Worm (Caenorhabditis elegans) whole organism, dauer: Measurements from ENCODE around the gene srh-56.

Source experiments
- unc-62 ChIP-seq: sonication (generic microtip); optimal IDR thresholded peaks from 2 replicates; lab custom pipeline; 2017; ENCODE audit warnings: missing biosample characterization, missing genetic modification reagents, missing genetic modification characterization

Gene srh-56

DNA sequence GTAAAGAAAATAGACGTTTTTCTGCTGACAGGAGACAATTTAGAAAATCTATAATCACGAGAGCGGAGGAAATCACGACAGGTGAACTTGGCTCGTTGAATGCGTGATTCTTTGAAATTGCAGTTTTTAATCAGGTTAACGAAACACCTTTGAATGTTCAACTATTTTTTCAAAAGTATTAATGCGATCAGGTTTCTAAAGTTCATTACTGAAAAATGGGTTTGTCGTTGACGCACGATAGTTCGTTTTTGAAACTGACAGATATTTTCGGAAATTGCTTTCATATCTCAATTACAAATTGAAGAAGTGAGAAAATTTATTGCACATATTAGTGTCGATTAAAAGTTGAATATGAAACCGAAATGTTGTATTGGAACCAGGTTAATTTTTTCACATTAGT, 44.3 kb downstream of the srh-56 start, which contains the start of gene F54E2.5:
TSS of gene F54E2.5 (minus strand) at position 101 of the 400 bp plus-strand sequence.
- TF ChIP-seq unc-62 (GFP tag; lab: Kevin White, UChicago) = no peak

- TF ChIP-seq unc-62 (GFP tag; lab: Kevin White, UChicago) = no peak
Measured at ce11 chrV:2818117-2818516, 46.5 kb downstream of the srh-56 start, which contains the start of gene srt-34. Gene srt-34, minus strand, starts transcription at chrV:2818217.

ce11 chrV:2821618-2822272, 50.1 kb downstream of the srh-56 start, which contains the start of gene srh-36:
Gene srh-36, minus strand, starts transcription at chrV:2821668.
- TF ChIP-seq unc-62 (GFP tag; lab: Kevin White, UChicago) = no peak
